Worm (Caenorhabditis elegans) whole organism, early embryonic: ENCODE results near the gene T22F3.12.

Source experiments
- ama-1 ChIP-seq: fragments of 150-350 bp; optimal IDR thresholded peaks from 2 replicates; lab custom pipeline; 2014
- tbx-11 ChIP-seq: fragments of 200-800 bp; sonication (Bioruptor generic); IDR thresholded peaks from 2 replicates; pipeline ENCODE4 v1.3.6; 2022; ENCODE audit warnings: missing genetic modification characterization, missing compliant biosample characterization

DNA sequence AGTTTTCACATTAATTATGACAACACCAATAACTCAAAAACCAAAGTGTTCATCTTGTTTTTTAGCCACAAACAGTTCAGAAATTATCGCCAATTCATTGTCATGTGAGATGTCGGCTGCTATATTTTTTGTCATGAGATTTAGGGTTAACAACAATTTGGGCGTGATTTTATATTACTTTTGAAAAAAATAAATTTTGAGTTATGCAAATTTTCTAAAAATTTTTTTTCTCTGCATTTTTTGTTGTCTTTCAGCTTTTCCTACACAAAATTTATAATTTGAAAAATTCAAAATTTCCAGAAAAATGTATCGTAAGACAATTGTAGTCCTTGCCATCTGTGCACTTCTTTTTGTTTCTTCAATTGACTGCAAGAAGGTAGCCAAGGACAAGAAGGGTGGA is 41.0 kb upstream of the T22F3.12 start, which contains the start of gene F59B1.2:
- no peak for TF ChIP-seq ama-1 (lab: Kevin White, UChicago)
- TF ChIP-seq tbx-11 (GFP tag; lab: Robert Waterston, UW), result no peak
